Fruit fly (Drosophila melanogaster) whole organism, embryonic: ENCODE measurements around the gene Son.

ENCODE experiments used
- CG10979 ChIP-seq: fragments of 200-800 bp; sonication (Bioruptor generic); optimal IDR thresholded peaks from 2 replicates; lab custom pipeline; 2018; ENCODE audit warnings: missing biosample characterization, mild to moderate bottlenecking, missing genetic modification characterization, moderate library complexity
- CG11247 ChIP-seq: fragments of 200-800 bp; sonication (Bioruptor generic); IDR thresholded peaks from 2 replicates; pipeline ENCODE4 v1.3.6; 2022; ENCODE audit warnings: missing biosample characterization, missing genetic modification characterization
- CG1233 ChIP-seq: fragments of 200-800 bp; sonication (Bioruptor generic); optimal IDR thresholded peaks from 4 replicates; lab custom pipeline; 2018; ENCODE audit warnings: missing biosample characterization, mild to moderate bottlenecking, missing genetic modification characterization
- CG12391 ChIP-seq: fragments of 200-800 bp; sonication (Bioruptor generic); optimal IDR thresholded peaks from 3 replicates; lab custom pipeline; 2018; ENCODE audit warnings: missing biosample characterization, mild to moderate bottlenecking, missing genetic modification characterization, moderate library complexity
- CG13424 ChIP-seq: fragments of 200-800 bp; sonication (Bioruptor generic); optimal IDR thresholded peaks from 2 replicates; lab custom pipeline; 2019; ENCODE audit warnings: missing biosample characterization, mild to moderate bottlenecking, missing genetic modification characterization, moderate library complexity
- CG13894 ChIP-seq: fragments of 200-800 bp; sonication (Bioruptor generic); optimal IDR thresholded peaks from 3 replicates; lab custom pipeline; 2018; ENCODE audit warnings: missing biosample characterization, mild to moderate bottlenecking, missing genetic modification characterization, moderate library complexity
- CG14441 ChIP-seq: fragments of 200-800 bp; sonication (Bioruptor generic); IDR thresholded peaks from 2 replicates; pipeline ENCODE4 v1.3.6; 2022; ENCODE audit warnings: missing biosample characterization, missing genetic modification characterization
- CG14667 ChIP-seq: fragments of 200-800 bp; sonication (Bioruptor generic); IDR thresholded peaks from 2 replicates; pipeline ENCODE4 v1.3.6; 2022; ENCODE audit warnings: missing biosample characterization, missing genetic modification characterization
- CG1647 ChIP-seq: fragments of 200-800 bp; sonication (Bioruptor generic); optimal IDR thresholded peaks from 3 replicates; lab custom pipeline; 2016; ENCODE audit warnings: missing biosample characterization, missing genetic modification characterization
- CG17361 ChIP-seq: fragments of 200-800 bp; sonication (Bioruptor generic); IDR thresholded peaks from 3 replicates; pipeline ENCODE4 v1.3.6; 2022; ENCODE audit warnings: missing biosample characterization, missing genetic modification characterization
- CG17912 ChIP-seq: fragments of 200-800 bp; sonication (Bioruptor generic); optimal IDR thresholded peaks from 2 replicates; lab custom pipeline; 2018; ENCODE audit warnings: missing biosample characterization, mild to moderate bottlenecking, missing genetic modification characterization
- CG2199 ChIP-seq: fragments of 200-800 bp; sonication (Bioruptor generic); IDR thresholded peaks from 3 replicates; pipeline ENCODE4 v1.3.6; 2022; ENCODE audit warnings: missing biosample characterization, missing genetic modification characterization
- CG31441 ChIP-seq: fragments of 200-800 bp; sonication (Bioruptor generic); IDR thresholded peaks from 2 replicates; pipeline ENCODE4 v1.3.6; 2022; ENCODE audit warnings: missing biosample characterization, missing genetic modification characterization
- CG32772 ChIP-seq: fragments of 200-800 bp; sonication (Bioruptor generic); IDR thresholded peaks from 2 replicates; pipeline ENCODE4 v1.3.6; 2022; ENCODE audit warnings: missing biosample characterization, missing genetic modification characterization
- CG3995 ChIP-seq: fragments of 200-800 bp; sonication (Bioruptor generic); optimal IDR thresholded peaks from 3 replicates; lab custom pipeline; 2016; ENCODE audit warnings: missing biosample characterization, missing genetic modification characterization
- CG42726 ChIP-seq: fragments of 200-800 bp; sonication (Bioruptor generic); IDR thresholded peaks from 2 replicates; pipeline ENCODE4 v1.3.6; 2022; ENCODE audit warnings: missing biosample characterization, missing genetic modification characterization; ENCODE audit not compliant: partially characterized antibody
- CG9437 ChIP-seq: fragments of 200-800 bp; sonication (Bioruptor generic); optimal IDR thresholded peaks from 2 replicates; lab custom pipeline; 2018; ENCODE audit warnings: missing biosample characterization, mild to moderate bottlenecking, missing genetic modification characterization
- CG9727 ChIP-seq: fragments of 200-800 bp; sonication (Bioruptor generic); optimal IDR thresholded peaks from 3 replicates; lab custom pipeline; 2017; ENCODE audit warnings: missing biosample characterization, mild to moderate bottlenecking, missing genetic modification characterization
- CHES-1-like ChIP-seq: fragments of 200-800 bp; sonication (Bioruptor generic); optimal IDR thresholded peaks from 2 replicates; lab custom pipeline; 2016; ENCODE audit warnings: missing biosample characterization, missing genetic modification characterization
- Dbx ChIP-seq: fragments of 200-800 bp; sonication (Bioruptor generic); IDR thresholded peaks from 3 replicates; pipeline ENCODE4 v1.3.6; 2022; ENCODE audit warnings: missing biosample characterization, missing genetic modification characterization
- Dip2 ChIP-seq: fragments of 200-800 bp; sonication (Bioruptor generic); IDR thresholded peaks from 2 replicates; pipeline ENCODE4 v1.3.6; 2022; ENCODE audit warnings: missing biosample characterization, missing genetic modification characterization
- Drgx ChIP-seq: fragments of 200-800 bp; sonication (Bioruptor generic); IDR thresholded peaks from 2 replicates; pipeline ENCODE4 v1.3.6; 2022; ENCODE audit warnings: missing biosample characterization, missing genetic modification characterization
- Ets97D ChIP-seq: fragments of 200-800 bp; sonication (Bioruptor generic); optimal IDR thresholded peaks from 3 replicates; lab custom pipeline; 2016; ENCODE audit warnings: missing biosample characterization, missing genetic modification characterization
- HmgD ChIP-seq: fragments of 200-800 bp; sonication (Bioruptor generic); optimal IDR thresholded peaks from 3 replicates; lab custom pipeline; 2016; ENCODE audit warnings: missing biosample characterization, missing genetic modification characterization
- Lpt ChIP-seq: fragments of >200 bp; optimal IDR thresholded peaks from 2 replicates; lab custom pipeline; 2018; ENCODE audit warnings: missing biosample characterization, missing genetic modification characterization
- MBD-R2 ChIP-seq: fragments of 200-800 bp; sonication (Bioruptor generic); IDR thresholded peaks from 2 replicates; pipeline ENCODE4 v1.3.6; 2022; ENCODE audit warnings: missing biosample characterization, missing genetic modification characterization
- Max ChIP-seq: fragments of 200-800 bp; sonication (Bioruptor generic); optimal IDR thresholded peaks from 2 replicates; lab custom pipeline; 2016; ENCODE audit warnings: missing biosample characterization, mild to moderate bottlenecking, missing genetic modification characterization
- NK7.1 ChIP-seq: fragments of 200-800 bp; sonication (Bioruptor generic); optimal IDR thresholded peaks from 3 replicates; lab custom pipeline; 2016; ENCODE audit warnings: missing biosample characterization, missing genetic modification characterization
- Oli ChIP-seq: fragments of 200-800 bp; sonication (Bioruptor generic); optimal IDR thresholded peaks from 2 replicates; lab custom pipeline; 2018; ENCODE audit warnings: missing biosample characterization, mild to moderate bottlenecking, missing genetic modification characterization, moderate library complexity
- Ptx1 ChIP-seq: fragments of 200-800 bp; sonication (Bioruptor generic); IDR thresholded peaks from 2 replicates; pipeline ENCODE4 v1.3.6; 2022; ENCODE audit warnings: missing biosample characterization, missing genetic modification characterization
- Usf ChIP-seq: fragments of 200-800 bp; sonication (Bioruptor generic); optimal IDR thresholded peaks from 2 replicates; lab custom pipeline; 2017; ENCODE audit warnings: missing genotype, missing biosample characterization, missing genetic modification characterization
- cato ChIP-seq: fragments of 200-800 bp; sonication (Bioruptor generic); optimal IDR thresholded peaks from 2 replicates; lab custom pipeline; 2016; ENCODE audit warnings: missing biosample characterization, missing genetic modification characterization, borderline replicate concordance
- ci ChIP-seq: fragments of 200-800 bp; sonication (Bioruptor generic); IDR thresholded peaks from 3 replicates; pipeline ENCODE4 v1.3.6; 2022; ENCODE audit warnings: missing biosample characterization, missing genetic modification characterization
- dm ChIP-seq: fragments of 200-800 bp; sonication (Bioruptor generic); optimal IDR thresholded peaks from 3 replicates; lab custom pipeline; 2016; ENCODE audit warnings: missing biosample characterization, missing genetic modification characterization
- esg ChIP-seq: fragments of 200-800 bp; sonication (Bioruptor generic); conservative IDR thresholded peaks from 2 replicates; pipeline ENCODE4 v1.3.6; 2022; ENCODE audit warnings: missing biosample characterization, missing genetic modification characterization
- grau ChIP-seq: fragments of 200-800 bp; optimal IDR thresholded peaks from 3 replicates; lab custom pipeline; 2019; ENCODE audit warnings: missing biosample characterization, mild to moderate bottlenecking, missing genetic modification characterization, moderate library complexity
- gsb-n ChIP-seq: fragments of 200-800 bp; sonication (Bioruptor generic); optimal IDR thresholded peaks from 3 replicates; lab custom pipeline; 2018; ENCODE audit warnings: missing biosample characterization, mild to moderate bottlenecking, missing genetic modification characterization
- hth ChIP-seq: fragments of >200 bp; optimal IDR thresholded peaks from 2 replicates; lab custom pipeline; 2017; ENCODE audit warnings: inconsistent platforms
- sens ChIP-seq: fragments of 200-800 bp; sonication (Bioruptor generic); peaks from one replicate; lab custom pipeline; 2016; ENCODE audit warnings: missing biosample characterization, missing genetic modification characterization
- seq ChIP-seq: fragments of 200-800 bp; sonication (Bioruptor generic); IDR thresholded peaks from 2 replicates; pipeline ENCODE4 v1.3.6; 2022; ENCODE audit warnings: missing biosample characterization, missing genetic modification characterization
- slp2 ChIP-seq: fragments of 200-800 bp; sonication (Bioruptor generic); optimal IDR thresholded peaks from 2 replicates; lab custom pipeline; 2016; ENCODE audit warnings: missing biosample characterization, missing genetic modification characterization
- tll ChIP-seq, 2 experiments: fragments of 200-800 bp in 1 of 2; fragments of >200 bp in 1 of 2; sonication (Bioruptor generic) in 1 of 2; optimal IDR thresholded peaks; 2 replicates each; lab custom pipeline; 2017 to 2019; ENCODE audit warnings: missing biosample characterization in 2 of 2, missing genetic modification characterization in 2 of 2, mild to moderate bottlenecking in 1 of 2, moderate library complexity in 1 of 2
- yki ChIP-seq: fragments of >200 bp; optimal IDR thresholded peaks from 3 replicates; lab custom pipeline; 2018

The Son gene

DNA sequence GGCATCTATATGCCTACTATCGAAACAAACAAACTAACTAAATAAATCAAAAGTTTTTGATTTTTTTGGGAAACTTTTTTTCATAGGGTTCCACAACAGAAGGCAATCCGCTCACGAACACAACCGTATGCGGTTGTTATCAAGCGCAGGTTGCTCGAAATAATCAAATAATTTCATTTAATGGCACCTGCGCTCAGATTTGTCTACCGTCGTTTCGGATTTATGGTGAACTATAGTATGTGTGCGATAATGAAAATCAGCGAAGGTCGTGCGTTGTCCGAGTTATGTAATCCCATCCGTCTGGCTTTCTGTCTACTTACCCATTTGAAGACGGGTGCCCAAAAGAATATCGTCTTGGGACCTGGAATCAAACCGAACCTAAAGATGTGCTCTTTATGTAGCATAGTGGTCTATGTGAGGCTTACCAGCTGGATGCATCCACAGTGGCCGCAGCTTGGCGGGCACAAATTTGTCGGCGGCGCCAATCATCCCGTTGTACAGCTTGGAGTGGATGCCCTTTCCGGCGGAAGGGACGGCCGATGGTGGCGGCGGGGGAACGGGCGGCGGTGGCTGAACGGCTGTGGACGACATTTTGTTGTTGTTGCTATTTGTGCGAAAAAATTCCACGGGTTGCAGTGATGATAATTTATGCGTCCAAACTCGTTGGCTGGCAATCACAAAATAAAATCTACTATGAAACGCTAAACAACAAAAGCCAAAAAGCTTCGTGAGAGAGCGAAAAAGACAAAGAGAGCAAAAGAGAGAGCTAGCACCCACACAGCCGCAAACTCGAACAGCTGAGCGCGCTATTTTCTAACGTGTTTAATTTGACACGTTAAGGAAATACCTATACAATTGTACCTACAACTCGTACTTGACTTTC, 4.7 kb upstream of the Son start (continued):
- no peak for TF ChIP-seq HmgD
- no peak for TF ChIP-seq CG42726
- no peak for TF ChIP-seq Lpt (GFP tag; lab: Kevin White, UChicago)
- TF ChIP-seq grau, result no peak
- TF ChIP-seq slp2 (GFP tag; lab: Kevin White, UChicago), result no peak
- TF ChIP-seq Max, result no peak
- TF ChIP-seq CG13424 (tag; lab: Kevin White, UChicago), result no peak
- TF ChIP-seq CG9727 (GFP tag; lab: Kevin White, UChicago), result no peak
- no peak for TF ChIP-seq sens (GFP tag; lab: Kevin White, UChicago)
- TF ChIP-seq CG1647 (GFP tag; lab: Kevin White, UChicago), result no peak
- peak; percentile 35; the same call in 1 of the 3 replicates for TF ChIP-seq ci
- TF ChIP-seq CG11247, result no peak
- no peak for TF ChIP-seq CG13894 (tag; lab: Kevin White, UChicago)
- no peak for TF ChIP-seq yki
- TF ChIP-seq CG17912 (GFP tag; lab: Kevin White, UChicago), result no peak
- TF ChIP-seq CG14441 (GFP tag; lab: Robert Waterston, UW), result peak; percentile 38; the same call in 1 of the 2 replicates
- TF ChIP-seq Ets97D (GFP tag; lab: Kevin White, UChicago), result no peak
- TF ChIP-seq CG9437 (GFP tag; lab: Kevin White, UChicago), result no peak
- TF ChIP-seq cato (GFP tag; lab: Kevin White, UChicago), result no peak
- TF ChIP-seq Dip2 (GFP tag; lab: Robert Waterston, UW), result no peak
- no peak for TF ChIP-seq Oli (tag; lab: Kevin White, UChicago)
- no peak for TF ChIP-seq tll (GFP tag; optimal IDR thresholded peaks at IDR 0.05; lab: Kevin White, UChicago)
- peak; percentile 33; the same call in 1 of the 2 replicates for TF ChIP-seq seq (GFP tag; lab: Robert Waterston, UW)
- TF ChIP-seq Drgx, result no peak
- no peak for TF ChIP-seq gsb-n (tag; lab: Kevin White, UChicago)
- TF ChIP-seq CG32772 (GFP tag; lab: Robert Waterston, UW), result no peak
- 0 out of 2 replicates have a peak, but pooled peaks have one; percentile 7 for TF ChIP-seq Ptx1
- 0 out of 3 replicates have a peak, but pooled peaks have one; percentile 40 for TF ChIP-seq CG2199 (GFP tag; lab: Robert Waterston, UW)
- no peak for TF ChIP-seq CHES-1-like
- no peak for TF ChIP-seq CG17361 (GFP tag; lab: Robert Waterston, UW)
- no peak for TF ChIP-seq Dbx
- TF ChIP-seq hth (lab: Kevin White, UChicago), result no peak
- TF ChIP-seq CG31441 (GFP tag; lab: Robert Waterston, UW), result no peak
- TF ChIP-seq dm (GFP tag; lab: Kevin White, UChicago), result no peak
- TF ChIP-seq CG12391 (tag; lab: Kevin White, UChicago), result no peak
- no peak for TF ChIP-seq CG10979
- no peak for TF ChIP-seq MBD-R2 (GFP tag; lab: Robert Waterston, UW)
- no peak for TF ChIP-seq CG3995 (GFP tag; lab: Kevin White, UChicago)
- TF ChIP-seq Usf (GFP tag; lab: Kevin White, UChicago), result no peak
- no peak for TF ChIP-seq esg (GFP tag; lab: Robert Waterston, UW)
- TF ChIP-seq CG1233 (GFP tag; lab: Kevin White, UChicago), result no peak
- TF ChIP-seq NK7.1 (GFP tag; lab: Kevin White, UChicago), result no peak
- no peak for TF ChIP-seq CG14667
